Fruit fly (Drosophila melanogaster) S2 (cell line): ENCODE data around the gene CG14969.

Source experiments
- CG8478 ChIP-seq: fragments of >200 bp; optimal IDR thresholded peaks from 2 replicates; lab custom pipeline; 2018
- CTCF ChIP-seq, 2 experiments: fragments of >200 bp; optimal IDR thresholded peaks; 2 replicates each; lab custom pipeline; 2018

Gene CG14969

dm6 chr3L:3335688-3336087 lies 910 bp upstream of the CG14969 start, which contains the start of gene Drsl1:
Gene Drsl1 (minus strand): TSS chr3L:3335788.
- TF ChIP-seq CG8478 (lab: Kevin White, UChicago): no peak
- no peak for TF ChIP-seq CTCF (optimal IDR thresholded peaks at IDR 0.05; lab: Kevin White, UChicago)

dm6 chr3L:3329763-3330162 lies 5.0 kb downstream of the CG14969 start, which contains the start of gene CG14961:
Gene CG14961 (plus strand): TSS chr3L:3330063.
- TF ChIP-seq CG8478 (lab: Kevin White, UChicago) (no peak), CTCF (optimal IDR thresholded peaks at IDR 0.05; lab: Kevin White, UChicago) (no peak)

dm6 chr3L:3328771-3329170 lies 6.0 kb downstream of the CG14969 start, which contains the start of gene Strip:
Gene Strip (minus strand): TSS chr3L:3328871.
- TF ChIP-seq CG8478 (lab: Kevin White, UChicago) (no peak), CTCF (optimal IDR thresholded peaks at IDR 0.05; lab: Kevin White, UChicago) (no peak)

dm6 chr3L:3325925-3326903 lies 8.6 kb downstream of the CG14969 start, which contains the start of gene Gtpx:
Gene Gtpx (plus strand): TSS chr3L:3326265.
- no peak for TF ChIP-seq CTCF (optimal IDR thresholded peaks at IDR 0.05; lab: Kevin White, UChicago)
- TF ChIP-seq CG8478 (lab: Kevin White, UChicago): no peak

dm6 chr3L:3325597-3325924 lies 9.2 kb downstream of the CG14969 start:
- no peak for TF ChIP-seq CG8478 (lab: Kevin White, UChicago)
- no peak for TF ChIP-seq CTCF (optimal IDR thresholded peaks at IDR 0.05; lab: Kevin White, UChicago)

- no peak for TF ChIP-seq CTCF (optimal IDR thresholded peaks at IDR 0.05; lab: Kevin White, UChicago)
- no peak for TF ChIP-seq CG8478 (lab: Kevin White, UChicago)
Observed at dm6 chr3L:3319992-3320732, 14.6 kb downstream of the CG14969 start.

- TF ChIP-seq CTCF (optimal IDR thresholded peaks at IDR 0.05; lab: Kevin White, UChicago): peak in 1 of 2 experiments; percentile 14
- TF ChIP-seq CG8478 (lab: Kevin White, UChicago): no peak
Observed at dm6 chr3L:3319223-3319643, 15.5 kb downstream of the CG14969 start, which contains the start of the genes PIG-C, CG12016 and Dpm2. Gene PIG-C (minus strand): TSS chr3L:3319232. Gene CG12016 (plus strand): TSS chr3L:3319555. Gene Dpm2 (plus strand): TSS chr3L:3319555.

dm6 chr3L:3316441-3316840 lies 18.3 kb downstream of the CG14969 start, which contains the start of gene Drsl5:
Gene Drsl5 (plus strand): TSS chr3L:3316781.
- no peak for TF ChIP-seq CTCF (optimal IDR thresholded peaks at IDR 0.05; lab: Kevin White, UChicago)
- no peak for TF ChIP-seq CG8478 (lab: Kevin White, UChicago)

dm6 chr3L:3315288-3315687 lies 19.5 kb downstream of the CG14969 start, which contains the start of gene Drsl4:
Gene Drsl4 (plus strand): TSS chr3L:3315620.
- TF ChIP-seq CG8478 (lab: Kevin White, UChicago) (no peak), CTCF (optimal IDR thresholded peaks at IDR 0.05; lab: Kevin White, UChicago) (no peak)

dm6 chr3L:3314696-3315095 lies 20.1 kb downstream of the CG14969 start, which contains the start of gene Drsl3:
Gene Drsl3 (plus strand): TSS chr3L:3314996.
- TF ChIP-seq CTCF (optimal IDR thresholded peaks at IDR 0.05; lab: Kevin White, UChicago) (no peak), CG8478 (lab: Kevin White, UChicago) (no peak)

dm6 chr3L:3314049-3314448 lies 20.7 kb downstream of the CG14969 start, which contains the start of gene Drsl2:
Gene Drsl2 (plus strand): TSS chr3L:3314349.
- TF ChIP-seq CG8478 (lab: Kevin White, UChicago) (no peak), CTCF (optimal IDR thresholded peaks at IDR 0.05; lab: Kevin White, UChicago) (no peak)

dm6 chr3L:3308676-3309613 lies 25.8 kb downstream of the CG14969 start:
- TF ChIP-seq CTCF (optimal IDR thresholded peaks at IDR 0.05; lab: Kevin White, UChicago): no peak
- TF ChIP-seq CG8478 (lab: Kevin White, UChicago): no peak

- no peak for TF ChIP-seq CTCF (optimal IDR thresholded peaks at IDR 0.05; lab: Kevin White, UChicago)
- TF ChIP-seq CG8478 (lab: Kevin White, UChicago): no peak
Observed at dm6 chr3L:3307593-3307992, 27.2 kb downstream of the CG14969 start.
